Worm (Caenorhabditis elegans) whole organism, L4 larva: ENCODE results near the gene F23F1.6.

Source experiments
- nhr-11 ChIP-seq: fragments of 150-350 bp; optimal IDR thresholded peaks from 2 replicates; lab custom pipeline; 2014; ENCODE audit warnings: missing biosample characterization, missing genetic modification characterization
- nhr-237 ChIP-seq: sonication (generic microtip); optimal IDR thresholded peaks from 2 replicates; lab custom pipeline; 2017; ENCODE audit warnings: missing biosample characterization, missing genetic modification characterization
- skn-1 ChIP-seq: fragments of 150-350 bp; optimal IDR thresholded peaks from 2 replicates; lab custom pipeline; 2014; ENCODE audit warnings: missing biosample characterization, missing genetic modification characterization

ce11 chrII:41914-42313 is 4.8 kb upstream of the F23F1.6 start, which contains the start of gene F23F1.10:
- TF ChIP-seq skn-1 (tag; lab: Kevin White, UChicago) (no peak), nhr-237 (tag; lab: Kevin White, UChicago) (no peak), nhr-11 (tag; lab: Kevin White, UChicago) (no peak)
